Fruit fly (Drosophila melanogaster) whole organism, embryonic: Measurements from ENCODE around the gene Fur2.

Source experiments
- Atf-2 ChIP-seq: fragments of 200-800 bp; sonication (Bioruptor generic); optimal IDR thresholded peaks from 2 replicates; lab custom pipeline; 2016; ENCODE audit warnings: missing biosample characterization, missing genetic modification characterization
- BEAF-32 ChIP-seq: fragments of 200-800 bp; sonication (Bioruptor generic); optimal IDR thresholded peaks from 3 replicates; lab custom pipeline; 2017; ENCODE audit warnings: missing biosample characterization, missing genetic modification characterization, mild to moderate bottlenecking, moderate library complexity, missing genetic modification reagents
- CG10147 ChIP-seq: fragments of 200-800 bp; sonication (Bioruptor generic); optimal IDR thresholded peaks from 2 replicates; lab custom pipeline; 2019; ENCODE audit warnings: missing biosample characterization, mild to moderate bottlenecking, missing genetic modification characterization, moderate library complexity
- CG10654 ChIP-seq: fragments of 200-800 bp; sonication (Bioruptor generic); optimal IDR thresholded peaks from 2 replicates; lab custom pipeline; 2016; ENCODE audit warnings: missing biosample characterization, missing genetic modification characterization
- CG12744 ChIP-seq: fragments of 200-800 bp; sonication (Bioruptor generic); optimal IDR thresholded peaks from 2 replicates; lab custom pipeline; 2016; ENCODE audit warnings: missing biosample characterization, missing genetic modification characterization
- CG15479 ChIP-seq: fragments of 200-800 bp; sonication (Bioruptor generic); optimal IDR thresholded peaks from 3 replicates; lab custom pipeline; 2019; ENCODE audit warnings: missing biosample characterization, mild to moderate bottlenecking, missing genetic modification characterization, moderate library complexity
- CG1603 ChIP-seq: fragments of 200-800 bp; sonication (Bioruptor generic); optimal IDR thresholded peaks from 2 replicates; lab custom pipeline; 2019; ENCODE audit warnings: missing biosample characterization, mild to moderate bottlenecking, missing genetic modification characterization, moderate library complexity
- CG16815 ChIP-seq: fragments of 200-800 bp; sonication (Bioruptor generic); optimal IDR thresholded peaks from 3 replicates; lab custom pipeline; 2017; ENCODE audit warnings: missing biosample characterization, mild to moderate bottlenecking, missing genetic modification characterization
- CG17328 ChIP-seq: fragments of 200-800 bp; sonication (Bioruptor generic); IDR thresholded peaks from 2 replicates; pipeline ENCODE4 v1.3.6; 2022; ENCODE audit warnings: missing biosample characterization, missing genetic modification characterization
- CG17568 ChIP-seq: fragments of 200-800 bp; sonication (Bioruptor generic); optimal IDR thresholded peaks from 2 replicates; lab custom pipeline; 2018; ENCODE audit warnings: missing biosample characterization, mild to moderate bottlenecking, missing genetic modification characterization, moderate library complexity
- CG1792 ChIP-seq: fragments of 200-800 bp; sonication (Bioruptor generic); optimal IDR thresholded peaks from 2 replicates; lab custom pipeline; 2016; ENCODE audit warnings: missing biosample characterization, missing genetic modification characterization
- CG2199 ChIP-seq: fragments of 200-800 bp; sonication (Bioruptor generic); IDR thresholded peaks from 3 replicates; pipeline ENCODE4 v1.3.6; 2022; ENCODE audit warnings: missing biosample characterization, missing genetic modification characterization
- CG2889 ChIP-seq: fragments of 200-800 bp; sonication (Bioruptor generic); IDR thresholded peaks from 3 replicates; pipeline ENCODE4 v1.3.6; 2022; ENCODE audit warnings: missing biosample characterization, missing genetic modification characterization
- CG30020 ChIP-seq: fragments of 200-800 bp; optimal IDR thresholded peaks from 2 replicates; lab custom pipeline; 2019; ENCODE audit warnings: missing biosample characterization, mild to moderate bottlenecking, missing genetic modification characterization, moderate library complexity
- CG31365 ChIP-seq: fragments of 200-800 bp; sonication (Bioruptor generic); optimal IDR thresholded peaks from 2 replicates; lab custom pipeline; 2018; ENCODE audit warnings: missing biosample characterization, mild to moderate bottlenecking, missing genetic modification characterization
- CG3838 ChIP-seq: fragments of 200-800 bp; sonication (Bioruptor generic); optimal IDR thresholded peaks from 3 replicates; lab custom pipeline; 2016; ENCODE audit warnings: missing biosample characterization, missing genetic modification characterization
- CG42726 ChIP-seq: fragments of 200-800 bp; sonication (Bioruptor generic); IDR thresholded peaks from 2 replicates; pipeline ENCODE4 v1.3.6; 2022; ENCODE audit warnings: missing biosample characterization, missing genetic modification characterization; ENCODE audit not compliant: partially characterized antibody
- CG4328 ChIP-seq: fragments of 200-800 bp; sonication (Bioruptor generic); optimal IDR thresholded peaks from 3 replicates; lab custom pipeline; 2017; ENCODE audit warnings: missing biosample characterization, missing genetic modification reagents, missing genetic modification characterization
- CG43689 ChIP-seq: fragments of 200-800 bp; sonication (Bioruptor generic); IDR thresholded peaks from 2 replicates; pipeline ENCODE4 v1.3.6; 2022; ENCODE audit warnings: missing biosample characterization, missing genetic modification characterization
- CG6791 ChIP-seq: fragments of 200-800 bp; sonication (Bioruptor generic); IDR thresholded peaks from 3 replicates; pipeline ENCODE4 v1.3.6; 2022; ENCODE audit warnings: missing biosample characterization, missing genetic modification characterization; ENCODE audit not compliant: partially characterized antibody
- CG7372 ChIP-seq: fragments of 200-800 bp; sonication (Bioruptor generic); IDR thresholded peaks from 2 replicates; pipeline ENCODE4 v1.3.6; 2022; ENCODE audit warnings: missing biosample characterization, missing genetic modification characterization
- CG8924 ChIP-seq: fragments of 200-800 bp; optimal IDR thresholded peaks from 3 replicates; lab custom pipeline; 2019; ENCODE audit warnings: missing biosample characterization, mild to moderate bottlenecking, missing genetic modification characterization, moderate library complexity
- Dfd ChIP-seq, 2 experiments: fragments of >200 bp; optimal IDR thresholded peaks; 2 replicates each; lab custom pipeline; 2017; ENCODE audit warnings: missing biosample characterization in 2 of 2, missing genetic modification characterization in 2 of 2
- Drgx ChIP-seq: fragments of 200-800 bp; sonication (Bioruptor generic); IDR thresholded peaks from 2 replicates; pipeline ENCODE4 v1.3.6; 2022; ENCODE audit warnings: missing biosample characterization, missing genetic modification characterization
- Elba2 ChIP-seq: fragments of 200-800 bp; sonication (Bioruptor generic); optimal IDR thresholded peaks from 3 replicates; lab custom pipeline; 2016; ENCODE audit warnings: missing biosample characterization, missing genetic modification characterization
- HHEX ChIP-seq: fragments of 200-800 bp; sonication (Bioruptor generic); optimal IDR thresholded peaks from 3 replicates; lab custom pipeline; 2017; ENCODE audit warnings: missing biosample characterization, mild to moderate bottlenecking, missing genetic modification characterization, missing genetic modification reagents
- MTF-1 ChIP-seq: fragments of 200-800 bp; sonication (Bioruptor generic); optimal IDR thresholded peaks from 2 replicates; lab custom pipeline; 2018; ENCODE audit warnings: missing biosample characterization, mild to moderate bottlenecking, missing genetic modification characterization, borderline replicate concordance
- Scr ChIP-seq: fragments of 200-800 bp; sonication (Bioruptor generic); IDR thresholded peaks from 2 replicates; pipeline ENCODE4 v1.3.6; 2022; ENCODE audit warnings: missing biosample characterization, missing genetic modification characterization; ENCODE audit not compliant: partially characterized antibody
- TFAM ChIP-seq: fragments of 200-800 bp; sonication (Bioruptor generic); optimal IDR thresholded peaks from 2 replicates; lab custom pipeline; 2017; ENCODE audit warnings: missing biosample characterization, missing genetic modification characterization, inconsistent platforms
- ci ChIP-seq: fragments of 200-800 bp; sonication (Bioruptor generic); IDR thresholded peaks from 3 replicates; pipeline ENCODE4 v1.3.6; 2022; ENCODE audit warnings: missing biosample characterization, missing genetic modification characterization
- corto ChIP-seq: fragments of 200-800 bp; sonication (Bioruptor generic); optimal IDR thresholded peaks from 2 replicates; lab custom pipeline; 2016; ENCODE audit warnings: missing biosample characterization, mild to moderate bottlenecking, missing genetic modification characterization, moderate library complexity
- esg ChIP-seq: fragments of 200-800 bp; sonication (Bioruptor generic); conservative IDR thresholded peaks from 2 replicates; pipeline ENCODE4 v1.3.6; 2022; ENCODE audit warnings: missing biosample characterization, missing genetic modification characterization
- fd64A ChIP-seq: fragments of 200-800 bp; sonication (Bioruptor generic); optimal IDR thresholded peaks from 3 replicates; lab custom pipeline; 2018; ENCODE audit warnings: missing biosample characterization, mild to moderate bottlenecking, missing genetic modification characterization
- gcm2 ChIP-seq: fragments of 200-800 bp; sonication (Bioruptor generic); optimal IDR thresholded peaks from 2 replicates; lab custom pipeline; 2016; ENCODE audit warnings: missing biosample characterization, missing genetic modification characterization
- gt ChIP-seq: fragments of 200-800 bp; sonication (Bioruptor generic); IDR thresholded peaks from 2 replicates; pipeline ENCODE4 v1.3.6; 2022; ENCODE audit warnings: missing biosample characterization, missing genetic modification characterization
- her ChIP-seq: fragments of 200-800 bp; sonication (Bioruptor generic); optimal IDR thresholded peaks from 2 replicates; lab custom pipeline; 2016; ENCODE audit warnings: missing biosample characterization, missing genetic modification characterization
- knrl ChIP-seq: fragments of 200-800 bp; sonication (Bioruptor generic); IDR thresholded peaks from 3 replicates; pipeline ENCODE4 v1.3.6; 2022; ENCODE audit warnings: missing biosample characterization, missing genetic modification characterization; ENCODE audit not compliant: partially characterized antibody
- luna ChIP-seq: fragments of 200-800 bp; sonication (Bioruptor generic); optimal IDR thresholded peaks from 2 replicates; lab custom pipeline; 2016; ENCODE audit warnings: missing biosample characterization, missing genetic modification characterization
- nerfin-2 ChIP-seq: fragments of 200-800 bp; sonication (Bioruptor generic); IDR thresholded peaks from 2 replicates; pipeline ENCODE4 v1.3.6; 2022; ENCODE audit warnings: missing biosample characterization, missing genetic modification characterization; ENCODE audit not compliant: partially characterized antibody
- nmo ChIP-seq: fragments of 200-800 bp; sonication (Bioruptor generic); optimal IDR thresholded peaks from 2 replicates; lab custom pipeline; 2018; ENCODE audit warnings: missing biosample characterization, mild to moderate bottlenecking, missing genetic modification characterization, moderate library complexity
- oc ChIP-seq: fragments of 200-800 bp; sonication (Bioruptor generic); optimal IDR thresholded peaks from 2 replicates; lab custom pipeline; 2018; ENCODE audit warnings: missing biosample characterization, mild to moderate bottlenecking, missing genetic modification characterization, moderate library complexity
- odd ChIP-seq: fragments of 200-800 bp; sonication (Bioruptor generic); optimal IDR thresholded peaks from 2 replicates; lab custom pipeline; 2017; ENCODE audit warnings: missing biosample characterization, mild to moderate bottlenecking, missing genetic modification characterization
- pan ChIP-seq, 4 experiments: fragments of >200 bp in 3 of 4; fragments of 200-800 bp in 1 of 4; sonication (Bioruptor generic) in 1 of 4; optimal IDR thresholded peaks in 3 of 4; IDR thresholded peaks in 1 of 4; 2 replicates each; pipeline versions ENCODE4 v1.3.6 to Lab custom; 2017 to 2022; ENCODE audit warnings: missing biosample characterization in 2 of 4, missing genetic modification characterization in 2 of 4, mixed read lengths in 1 of 4
- prd ChIP-seq, 3 experiments: fragments of >200 bp in 2 of 3; fragments of 200-800 bp in 1 of 3; sonication (Bioruptor generic) in 1 of 3; optimal IDR thresholded peaks in 2 of 3; IDR thresholded peaks in 1 of 3; 2 replicates in 2 of 3; 3 replicates in 1 of 3; pipeline versions ENCODE4 v1.3.6 to Lab custom; 2017 to 2022; ENCODE audit warnings: missing biosample characterization in 1 of 3, missing genetic modification characterization in 1 of 3
- pros ChIP-seq: fragments of 200-800 bp; sonication (Bioruptor generic); optimal IDR thresholded peaks from 3 replicates; lab custom pipeline; 2019; ENCODE audit warnings: missing biosample characterization, mild to moderate bottlenecking, missing genetic modification characterization, moderate library complexity
- so ChIP-seq: fragments of 200-800 bp; sonication (Bioruptor generic); IDR thresholded peaks from 3 replicates; pipeline ENCODE4 v1.3.6; 2022; ENCODE audit warnings: missing biosample characterization, missing genetic modification characterization
- sqz ChIP-seq: fragments of 200-800 bp; sonication (Bioruptor generic); optimal IDR thresholded peaks from 3 replicates; lab custom pipeline; 2018; ENCODE audit warnings: missing biosample characterization, mild to moderate bottlenecking, missing genetic modification characterization
- wdn ChIP-seq: fragments of 200-800 bp; sonication (Bioruptor generic); IDR thresholded peaks from 2 replicates; pipeline ENCODE4 v1.3.6; 2022; ENCODE audit warnings: missing biosample characterization, missing genetic modification characterization

Fur2 gene

dm6 chrX:16358670-16359320 is 14.1 kb upstream of the Fur2 start, which contains the start of the genes U2af50 and PIG-Q (continued):
- no peak for TF ChIP-seq prd (optimal IDR thresholded peaks at IDR 0.05; lab: Kevin White, UChicago)
- peak; percentile 96 for TF ChIP-seq prd (GFP tag; IDR thresholded peaks at IDR 0.05; lab: Robert Waterston, UW)
- no peak for TF ChIP-seq CG42726 (GFP tag; lab: Robert Waterston, UW)
- peak; percentile 2 for TF ChIP-seq CG1792 (GFP tag; lab: Kevin White, UChicago)
- TF ChIP-seq oc (tag; lab: Kevin White, UChicago), result no peak
- no peak for TF ChIP-seq MTF-1 (GFP tag; lab: Kevin White, UChicago)
- TF ChIP-seq knrl, result no peak; the same call in none of the 3 replicates
- TF ChIP-seq CG2889, result no peak
- TF ChIP-seq TFAM (GFP tag; lab: Kevin White, UChicago), result no peak
- no peak; the same call in none of the 3 replicates for TF ChIP-seq ci (GFP tag; lab: Robert Waterston, UW)
- TF ChIP-seq pan (optimal IDR thresholded peaks at IDR 0.05; lab: Kevin White, UChicago), result no peak
- TF ChIP-seq pan (GFP tag; optimal IDR thresholded peaks at IDR 0.05 in 1 of 2, IDR thresholded peaks at IDR 0.05 in 1 of 2), result peak in 1 of 2 experiments; percentile 92
- no peak for TF ChIP-seq Dfd (GFP tag; optimal IDR thresholded peaks at IDR 0.05; lab: Kevin White, UChicago)
- peak; percentile 57 for TF ChIP-seq Scr (GFP tag; lab: Robert Waterston, UW)
- TF ChIP-seq wdn (GFP tag; lab: Robert Waterston, UW), result peak; percentile 85
- peak; percentile 95 for TF ChIP-seq CG8924 (tag; lab: Kevin White, UChicago)
- peak; percentile 91 for TF ChIP-seq CG10654 (GFP tag; lab: Kevin White, UChicago)
- peak; percentile 18 for TF ChIP-seq pros (GFP tag; lab: Kevin White, UChicago)
- TF ChIP-seq gt (GFP tag; lab: Robert Waterston, UW), result no peak
- TF ChIP-seq CG15479 (GFP tag; lab: Kevin White, UChicago), result peak; percentile 27
- no peak for TF ChIP-seq CG43689 (GFP tag; lab: Robert Waterston, UW)
- peak; percentile 40 for TF ChIP-seq gcm2
- peak; percentile 82 for TF ChIP-seq CG1603 (tag; lab: Kevin White, UChicago)
- TF ChIP-seq Elba2, result peak; percentile 30
- peak; percentile 97 for TF ChIP-seq nmo
- peak; percentile 87 for TF ChIP-seq Drgx
- peak; percentile 60 for TF ChIP-seq CG3838 (GFP tag; lab: Kevin White, UChicago)
- TF ChIP-seq odd (GFP tag; lab: Kevin White, UChicago), result peak; percentile 83
- no peak for TF ChIP-seq fd64A (GFP tag; lab: Kevin White, UChicago)
- TF ChIP-seq HHEX (GFP tag; lab: Kevin White, UChicago), result peak; percentile 91
- TF ChIP-seq sqz (GFP tag; lab: Kevin White, UChicago), result peak; percentile 79
- no peak for TF ChIP-seq nerfin-2 (GFP tag; lab: Robert Waterston, UW)
- peak; percentile 94 for TF ChIP-seq CG17328 (GFP tag; lab: Robert Waterston, UW)
- TF ChIP-seq CG10147 (GFP tag; lab: Kevin White, UChicago), result peak; percentile 88
- peak; percentile 98 for TF ChIP-seq CG30020 (tag; lab: Kevin White, UChicago)
- TF ChIP-seq luna (GFP tag; lab: Kevin White, UChicago), result peak; percentile 17
- TF ChIP-seq Atf-2, result peak; percentile 41
- TF ChIP-seq CG7372, result peak; percentile 91
- no peak for TF ChIP-seq corto (GFP tag; lab: Kevin White, UChicago)
- no peak for TF ChIP-seq CG17568 (GFP tag; lab: Kevin White, UChicago)
- peak; percentile 90 for TF ChIP-seq esg (GFP tag; lab: Robert Waterston, UW)
- TF ChIP-seq so, result peak; percentile 93; the same call in 2 of the 3 replicates
- peak; percentile 26; the same call in 1 of the 3 replicates for TF ChIP-seq CG6791 (GFP tag; lab: Robert Waterston, UW)
- no peak for TF ChIP-seq her (GFP tag; lab: Kevin White, UChicago)
- TF ChIP-seq CG2199 (GFP tag; lab: Robert Waterston, UW), result peak; percentile 93
- peak; percentile 87 for TF ChIP-seq CG16815 (GFP tag; lab: Kevin White, UChicago)
- TF ChIP-seq CG12744 (GFP tag; lab: Kevin White, UChicago), result no peak
- no peak for TF ChIP-seq CG31365 (tag; lab: Kevin White, UChicago)
- TF ChIP-seq CG4328 (GFP tag; lab: Kevin White, UChicago), result peak; percentile 82
- peak; percentile 63 for TF ChIP-seq BEAF-32
